Fruit fly (Drosophila melanogaster): ENCODE data around the gene chas.

The chas gene

dm6 chrX:17712995-17713739 is 14.6 kb upstream of the chas start (continued):
- TF ChIP-seq CG8944 (GFP tag; optimal IDR thresholded peaks at IDR 0.05) (no peak), Bgb (GFP tag; IDR thresholded peaks at IDR 0.05; ENCODE audit: partially characterized antibody) (no peak), zf30C (GFP tag; optimal IDR thresholded peaks at IDR 0.05) (peak; percentile 79), GATAe (GFP tag; conservative IDR thresholded peaks at IDR 0.05) (no peak), CG2678 (tag; optimal IDR thresholded peaks at IDR 0.05) (peak; percentile 83), CG8089 (GFP tag; optimal IDR thresholded peaks at IDR 0.05) (no peak), CG10462 (GFP tag; optimal IDR thresholded peaks at IDR 0.05) (peak; percentile 38), CG7556 (GFP tag; optimal IDR thresholded peaks at IDR 0.05) (peak; percentile 74), mam (GFP tag; optimal IDR thresholded peaks at IDR 0.05) (no peak), ken (GFP tag; IDR thresholded peaks at IDR 0.05) (no peak), cad (GFP tag; optimal IDR thresholded peaks at IDR 0.05) (no peak), CG30403 (GFP tag; optimal IDR thresholded peaks at IDR 0.05) (peak; percentile 65), CG10267 (tag; optimal IDR thresholded peaks at IDR 0.05) (peak; percentile 76), grn (GFP tag; optimal IDR thresholded peaks at IDR 0.05) (no peak), HHEX (GFP tag; optimal IDR thresholded peaks at IDR 0.05) (peak; percentile 48), gsb-n (tag; optimal IDR thresholded peaks at IDR 0.05) (peak; percentile 36), pnt (GFP tag; optimal IDR thresholded peaks at IDR 0.05) (no peak), chif (GFP tag; optimal IDR thresholded peaks at IDR 0.05) (no peak), croc (GFP tag; conservative IDR thresholded peaks at IDR 0.05) (peak; percentile 13; the same call in 2 of the 3 replicates), CG3407 (GFP tag; optimal IDR thresholded peaks at IDR 0.05) (no peak), zfh1 (GFP tag; IDR thresholded peaks at IDR 0.05) (peak; percentile 61; the same call in 2 of the 3 replicates), CG11504 (tag; optimal IDR thresholded peaks at IDR 0.05) (peak; percentile 78), CG8924 (tag; optimal IDR thresholded peaks at IDR 0.05) (peak; percentile 80), bowl (GFP tag; IDR thresholded peaks at IDR 0.05) (no peak), CoRest (tag; optimal IDR thresholded peaks at IDR 0.05) (peak; percentile 74), Dll (GFP tag; IDR thresholded peaks at IDR 0.05; ENCODE audit: partially characterized antibody) (no peak), ems (GFP tag; optimal IDR thresholded peaks at IDR 0.05) (no peak), Max (GFP tag; optimal IDR thresholded peaks at IDR 0.05) (peak; percentile 60), pb (GFP tag; optimal IDR thresholded peaks at IDR 0.05) (no peak), Asciz (GFP tag; optimal IDR thresholded peaks at IDR 0.05) (peak; percentile 54), NK7.1 (GFP tag; optimal IDR thresholded peaks at IDR 0.05) (no peak), dimm (GFP tag; IDR thresholded peaks at IDR 0.05) (peak; percentile 17; the same call in 1 of the 2 replicates), dm (GFP tag; optimal IDR thresholded peaks at IDR 0.05) (no peak), CG16863 (GFP tag; optimal IDR thresholded peaks at IDR 0.05) (no peak), CG11696 (GFP tag; IDR thresholded peaks at IDR 0.05) (no peak), Bteb2 (GFP tag; optimal IDR thresholded peaks at IDR 0.05) (no peak), CG4730 (GFP tag; IDR thresholded peaks at IDR 0.05) (peak; percentile 44), CG4820 (GFP tag; optimal IDR thresholded peaks at IDR 0.05) (peak; percentile 53), Jarid2 (GFP tag; optimal IDR thresholded peaks at IDR 0.05) (peak; percentile 34), MESR4 (GFP tag; optimal IDR thresholded peaks at IDR 0.05) (no peak), CG6175 (GFP tag; IDR thresholded peaks at IDR 0.05) (no peak; the same call in 2 of the 3 replicates), Awh (GFP tag; IDR thresholded peaks at IDR 0.05) (0 out of 2 replicates have a peak, but pooled peaks have one; percentile 37), zen2 (GFP tag; IDR thresholded peaks at IDR 0.05; ENCODE audit: partially characterized antibody) (no peak), vvl (GFP tag; IDR thresholded peaks at IDR 0.05) (peak; percentile 28; the same call in 1 of the 2 replicates), prd (optimal IDR thresholded peaks at IDR 0.05) (no peak), prd (GFP tag; IDR thresholded peaks at IDR 0.05) (peak; percentile 65), sug (tag; optimal IDR thresholded peaks at IDR 0.05) (peak; percentile 4), CG3163 (GFP tag; optimal IDR thresholded peaks at IDR 0.05) (no peak), CG34376 (GFP tag; optimal IDR thresholded peaks at IDR 0.05) (no peak), CG16813 (GFP tag; IDR thresholded peaks at IDR 0.05; ENCODE audit: partially characterized antibody) (no peak)

Measured in whole organism, embryonic.